Fruit fly (Drosophila melanogaster): Measurements from ENCODE around the gene CG17361.

dm6 chr3L:14004041-14004407, 7.0 kb downstream of the CG17361 start:
- TF ChIP-seq Hr78 (GFP tag; optimal IDR thresholded peaks at IDR 0.05) (no peak), fd3F (GFP tag; optimal IDR thresholded peaks at IDR 0.05) (no peak), CG1792 (GFP tag; optimal IDR thresholded peaks at IDR 0.05) (no peak), CG30431 (GFP tag; optimal IDR thresholded peaks at IDR 0.05) (no peak), ewg (GFP tag; optimal IDR thresholded peaks at IDR 0.05) (peak; percentile 99), peb (GFP tag; IDR thresholded peaks at IDR 0.05) (no peak)
